Fruit fly (Drosophila melanogaster): ENCODE data around the gene Sbat.

Gene Sbat

dm6 chr2L:2901445-2901844 lies 23.3 kb downstream of the Sbat start:
- TF ChIP-seq Neu2 (GFP tag; optimal IDR thresholded peaks at IDR 0.05; ENCODE audit: borderline replicate concordance) (no peak), Nf-YB (GFP tag; optimal IDR thresholded peaks at IDR 0.05) (no peak), CG4854 (GFP tag; optimal IDR thresholded peaks at IDR 0.05) (no peak), Dll (GFP tag; IDR thresholded peaks at IDR 0.05; ENCODE audit: partially characterized antibody) (no peak), CG15696 (tag; optimal IDR thresholded peaks at IDR 0.05) (no peak), dmrt99B (tag; optimal IDR thresholded peaks at IDR 0.05) (no peak), Med (GFP tag) (peak; percentile 46), esg (GFP tag; conservative IDR thresholded peaks at IDR 0.05) (no peak), ssp (GFP tag; IDR thresholded peaks at IDR 0.05) (no peak), CG15011 (GFP tag; optimal IDR thresholded peaks at IDR 0.05) (no peak), salm (tag; optimal IDR thresholded peaks at IDR 0.05) (no peak), CG9932 (GFP tag; IDR thresholded peaks at IDR 0.05) (no peak), CG9876 (GFP tag; optimal IDR thresholded peaks at IDR 0.05) (no peak), luna (GFP tag; optimal IDR thresholded peaks at IDR 0.05) (no peak), Hr3 (GFP tag; optimal IDR thresholded peaks at IDR 0.05) (no peak), CG4820 (GFP tag; optimal IDR thresholded peaks at IDR 0.05) (no peak), Six4 (GFP tag; optimal IDR thresholded peaks at IDR 0.05) (no peak), vvl (GFP tag; IDR thresholded peaks at IDR 0.05) (no peak), CG6813 (GFP tag; optimal IDR thresholded peaks at IDR 0.05) (no peak), Dek (tag; optimal IDR thresholded peaks at IDR 0.05) (no peak), Rfx (GFP tag; IDR thresholded peaks at IDR 0.05) (0 out of 2 replicates have a peak, but pooled peaks have one; percentile 19), cwo (GFP tag; optimal IDR thresholded peaks at IDR 0.05) (peak; percentile 11), CkIIα-i1 (GFP tag; IDR thresholded peaks at IDR 0.05) (no peak), Awh (GFP tag; IDR thresholded peaks at IDR 0.05) (no peak), eve (GFP tag; optimal IDR thresholded peaks at IDR 0.05) (no peak), CG8089 (GFP tag; optimal IDR thresholded peaks at IDR 0.05) (no peak), Max (GFP tag; optimal IDR thresholded peaks at IDR 0.05) (no peak), CG18619 (GFP tag; optimal IDR thresholded peaks at IDR 0.05) (no peak), usp (GFP tag; optimal IDR thresholded peaks at IDR 0.05) (no peak), Dip2 (GFP tag; IDR thresholded peaks at IDR 0.05) (no peak), trem (tag; optimal IDR thresholded peaks at IDR 0.05) (no peak), dysf (GFP tag; IDR thresholded peaks at IDR 0.05) (no peak), sna (GFP tag; IDR thresholded peaks at IDR 0.05; ENCODE audit: partially characterized antibody) (no peak), CG8290 (GFP tag; optimal IDR thresholded peaks at IDR 0.05) (no peak), CG8290 (tag; optimal IDR thresholded peaks at IDR 0.05) (peak in 1 of 2 experiments; percentile 16), CrebB (tag; optimal IDR thresholded peaks at IDR 0.05) (no peak), mirr (GFP tag; optimal IDR thresholded peaks at IDR 0.05) (no peak), CG17359 (tag; optimal IDR thresholded peaks at IDR 0.05) (no peak), CG7372 (GFP tag; IDR thresholded peaks at IDR 0.05) (0 out of 2 replicates have a peak, but pooled peaks have one; percentile 42), CG7987 (GFP tag; optimal IDR thresholded peaks at IDR 0.05) (no peak), CG14014 (GFP tag; IDR thresholded peaks at IDR 0.05) (no peak), abd-A (tag; optimal IDR thresholded peaks at IDR 0.05) (peak; percentile 0), lab (GFP tag; optimal IDR thresholded peaks at IDR 0.05) (peak; percentile 20), E2f2 (GFP tag; IDR thresholded peaks at IDR 0.05) (no peak), seq (GFP tag; IDR thresholded peaks at IDR 0.05) (no peak), CG2678 (tag; optimal IDR thresholded peaks at IDR 0.05) (no peak), sens (GFP tag) (peak; percentile 76), Bgb (GFP tag; IDR thresholded peaks at IDR 0.05; ENCODE audit: partially characterized antibody) (no peak), Nf-YC (tag; optimal IDR thresholded peaks at IDR 0.05) (no peak), CG12744 (GFP tag; optimal IDR thresholded peaks at IDR 0.05) (no peak), MTF-1 (GFP tag; optimal IDR thresholded peaks at IDR 0.05; ENCODE audit: borderline replicate concordance) (no peak), sisA (GFP tag; IDR thresholded peaks at IDR 0.05) (no peak)
